Worm (Caenorhabditis elegans) whole organism, young adult: Measurements from ENCODE around the gene K05F1.13.

Source experiments
- C06A6.2 ChIP-seq: fragments of 200-800 bp; sonication (Bioruptor generic); conservative IDR thresholded peaks from 2 replicates; pipeline ENCODE4 v1.3.6; 2022; ENCODE audit warnings: missing genetic modification characterization, missing compliant biosample characterization
- C17E4.6 ChIP-seq: fragments of 200-800 bp; sonication (Bioruptor generic); IDR thresholded peaks from 2 replicates; pipeline ENCODE4 v1.3.6; 2022; ENCODE audit warnings: missing genetic modification reagents, missing genetic modification characterization, missing compliant biosample characterization
- D2030.7 ChIP-seq: fragments of 200-800 bp; sonication (Bioruptor generic); IDR thresholded peaks from 2 replicates; pipeline ENCODE4 v1.3.6; 2022; ENCODE audit warnings: missing genetic modification reagents, missing genetic modification characterization, missing compliant biosample characterization
- F10E7.11 ChIP-seq: sonication (generic microtip); optimal IDR thresholded peaks from 2 replicates; lab custom pipeline; 2017; ENCODE audit warnings: mild to moderate bottlenecking, missing genetic modification characterization, moderate library complexity, missing compliant biosample characterization
- F23B12.7 ChIP-seq: sonication (generic microtip); optimal IDR thresholded peaks from 2 replicates; lab custom pipeline; 2017; ENCODE audit warnings: missing genetic modification characterization, mild to moderate bottlenecking, missing compliant biosample characterization, antibody characterized with exemption, moderate library complexity; ENCODE audit not compliant: insufficient read depth
- F33H1.4 ChIP-seq: fragments of 200-800 bp; sonication (Bioruptor generic); IDR thresholded peaks from 2 replicates; pipeline ENCODE4 v1.3.6; 2022; ENCODE audit warnings: missing genetic modification reagents, missing genetic modification characterization, missing compliant biosample characterization
- F39B2.1 ChIP-seq: fragments of 200-800 bp; sonication (Bioruptor generic); IDR thresholded peaks from 2 replicates; pipeline ENCODE4 v1.3.6; 2022; ENCODE audit warnings: missing genetic modification reagents, missing genetic modification characterization, missing compliant biosample characterization
- F55B11.4 ChIP-seq: sonication (generic microtip); optimal IDR thresholded peaks from 2 replicates; lab custom pipeline; 2016; ENCODE audit warnings: missing compliant biosample characterization, missing genetic modification characterization, borderline replicate concordance; ENCODE audit not compliant: insufficient read depth
- F57A8.1 ChIP-seq: fragments of 200-800 bp; sonication (Bioruptor generic); optimal IDR thresholded peaks from 2 replicates; lab custom pipeline; 2018; ENCODE audit warnings: mild to moderate bottlenecking, missing genetic modification characterization, moderate library complexity, missing compliant biosample characterization
- K11D2.4 ChIP-seq: fragments of 200-800 bp; sonication (Bioruptor generic); IDR thresholded peaks from 2 replicates; pipeline ENCODE4 v1.3.6; 2022; ENCODE audit warnings: missing genetic modification reagents, missing genetic modification characterization, missing compliant biosample characterization
- Y53F4B.3 ChIP-seq: fragments of 200-800 bp; sonication (Bioruptor generic); IDR thresholded peaks from 2 replicates; pipeline ENCODE4 v1.3.6; 2022; ENCODE audit warnings: missing genetic modification reagents, missing genetic modification characterization, missing compliant biosample characterization
- athp-1 ChIP-seq: sonication (generic microtip); optimal IDR thresholded peaks from 2 replicates; lab custom pipeline; 2017; ENCODE audit warnings: mild to moderate bottlenecking, missing genetic modification characterization, missing compliant biosample characterization
- die-1 ChIP-seq: sonication (generic microtip); optimal IDR thresholded peaks from 2 replicates; lab custom pipeline; 2016; ENCODE audit warnings: missing genotype, mild to moderate bottlenecking, missing genetic modification characterization, missing compliant biosample characterization
- efl-1 ChIP-seq: fragments of 150-350 bp; optimal IDR thresholded peaks from 2 replicates; lab custom pipeline; 2014; ENCODE audit warnings: missing biosample characterization, missing genetic modification reagents, missing genetic modification characterization
- egl-18 ChIP-seq: fragments of 200-800 bp; sonication (Bioruptor generic); IDR thresholded peaks from 2 replicates; pipeline ENCODE4 v1.3.6; 2022; ENCODE audit warnings: missing genetic modification reagents, missing genetic modification characterization, missing compliant biosample characterization
- egrh-3 ChIP-seq: fragments of 200-800 bp; sonication (Bioruptor generic); IDR thresholded peaks from 2 replicates; pipeline ENCODE4 v1.3.6; 2022; ENCODE audit warnings: missing genetic modification reagents, missing genetic modification characterization, missing compliant biosample characterization
- ekl-4 ChIP-seq: fragments of 200-800 bp; sonication (Bioruptor generic); IDR thresholded peaks from 2 replicates; pipeline ENCODE4 v1.3.6; 2022; ENCODE audit warnings: missing genetic modification reagents, missing genetic modification characterization, missing compliant biosample characterization
- ets-4 ChIP-seq: fragments of 200-800 bp; sonication (Bioruptor generic); optimal IDR thresholded peaks from 2 replicates; lab custom pipeline; 2018; ENCODE audit warnings: mild to moderate bottlenecking, missing genetic modification characterization, missing compliant biosample characterization
- gei-17 ChIP-seq: fragments of 200-800 bp; sonication (Bioruptor generic); optimal IDR thresholded peaks from 2 replicates; lab custom pipeline; 2018; ENCODE audit warnings: mild to moderate bottlenecking, missing genetic modification characterization, missing compliant biosample characterization
- hlh-26 ChIP-seq: fragments of 200-800 bp; sonication (Bioruptor generic); conservative IDR thresholded peaks from 2 replicates; pipeline ENCODE4 v1.3.6; 2022; ENCODE audit warnings: missing genetic modification reagents, missing genetic modification characterization, missing compliant biosample characterization
- hmg-1.2 ChIP-seq: fragments of 200-800 bp; sonication (Bioruptor generic); IDR thresholded peaks from 2 replicates; pipeline ENCODE4 v1.3.6; 2022; ENCODE audit warnings: missing genetic modification reagents, missing genetic modification characterization, missing compliant biosample characterization
- hrde-1 ChIP-seq: sonication (generic microtip); optimal IDR thresholded peaks from 2 replicates; lab custom pipeline; 2016; ENCODE audit warnings: missing genetic modification characterization, mild to moderate bottlenecking, missing compliant biosample characterization, moderate library complexity, missing genotype, missing genetic modification reagents, borderline replicate concordance
- lag-1 ChIP-seq: fragments of 200-800 bp; sonication (Bioruptor generic); IDR thresholded peaks from 2 replicates; pipeline ENCODE4 v1.3.6; 2022; ENCODE audit warnings: missing genetic modification reagents, missing genetic modification characterization, missing compliant biosample characterization
- let-526 ChIP-seq: fragments of 200-800 bp; sonication (Bioruptor generic); IDR thresholded peaks from 2 replicates; pipeline ENCODE4 v1.3.6; 2022; ENCODE audit warnings: missing genetic modification reagents, missing genetic modification characterization, missing compliant biosample characterization
- let-607 ChIP-seq, 2 experiments: fragments of 200-800 bp in 1 of 2; sonication (Bioruptor generic) in 1 of 2; sonication (generic microtip) in 1 of 2; optimal IDR thresholded peaks; 2 replicates each; lab custom pipeline; 2016 to 2018; ENCODE audit warnings: mild to moderate bottlenecking in 2 of 2, missing compliant biosample characterization in 2 of 2, missing genetic modification characterization in 2 of 2, moderate library complexity in 2 of 2, missing genotype in 1 of 2
- lir-1 ChIP-seq: fragments of 200-800 bp; sonication (Bioruptor generic); conservative IDR thresholded peaks from 2 replicates; pipeline ENCODE4 v1.3.6; 2022; ENCODE audit warnings: missing genetic modification reagents, missing genetic modification characterization, missing compliant biosample characterization
- lsl-1 ChIP-seq: fragments of 200-800 bp; sonication (Bioruptor generic); optimal IDR thresholded peaks from 2 replicates; lab custom pipeline; 2018; ENCODE audit warnings: mild to moderate bottlenecking, missing genetic modification characterization, moderate library complexity, missing compliant biosample characterization
- lsy-27 ChIP-seq: sonication (generic microtip); optimal IDR thresholded peaks from 2 replicates; lab custom pipeline; 2017; ENCODE audit warnings: missing genetic modification characterization, mild to moderate bottlenecking, missing compliant biosample characterization, antibody characterized with exemption, missing genotype, borderline replicate concordance; ENCODE audit not compliant: insufficient read depth
- madf-10 ChIP-seq: sonication (generic microtip); optimal IDR thresholded peaks from 2 replicates; lab custom pipeline; 2016; ENCODE audit warnings: mild to moderate bottlenecking, missing genetic modification characterization, missing compliant biosample characterization
- madf-3 ChIP-seq: fragments of 200-800 bp; sonication (Bioruptor generic); IDR thresholded peaks from 2 replicates; pipeline ENCODE4 v1.3.6; 2022; ENCODE audit warnings: missing genetic modification reagents, missing genetic modification characterization, missing compliant biosample characterization
- mcd-1 ChIP-seq: fragments of 200-800 bp; sonication (Bioruptor generic); IDR thresholded peaks from 2 replicates; pipeline ENCODE4 v1.3.6; 2022; ENCODE audit warnings: missing genetic modification reagents, missing genetic modification characterization, missing compliant biosample characterization
- nfya-2 ChIP-seq: fragments of 200-800 bp; sonication (Bioruptor generic); IDR thresholded peaks from 2 replicates; pipeline ENCODE4 v1.3.6; 2022; ENCODE audit warnings: missing genetic modification reagents, missing genetic modification characterization, missing compliant biosample characterization
- nhr-27 ChIP-seq: fragments of 200-800 bp; sonication (Bioruptor generic); optimal IDR thresholded peaks from 2 replicates; lab custom pipeline; 2018; ENCODE audit warnings: mild to moderate bottlenecking, missing genetic modification characterization, moderate library complexity, missing compliant biosample characterization
- rcor-1 ChIP-seq: fragments of 200-800 bp; sonication (Bioruptor generic); IDR thresholded peaks from 2 replicates; pipeline ENCODE4 v1.3.6; 2022; ENCODE audit warnings: missing genetic modification reagents, missing genetic modification characterization, missing compliant biosample characterization
- rec-8 ChIP-seq, 2 experiments: sonication (generic microtip); optimal IDR thresholded peaks; 2 replicates each; lab custom pipeline; 2016; ENCODE audit warnings: mild to moderate bottlenecking in 2 of 2, missing genetic modification characterization in 2 of 2, missing genetic modification reagents in 2 of 2, missing genotype in 2 of 2, missing biosample characterization in 1 of 2, missing compliant biosample characterization in 1 of 2, moderate library complexity in 1 of 2
- repo-1 ChIP-seq: sonication (generic microtip); optimal IDR thresholded peaks from 2 replicates; lab custom pipeline; 2017; ENCODE audit warnings: mild to moderate bottlenecking, missing genetic modification characterization, missing compliant biosample characterization
- rpc-1 ChIP-seq, 2 experiments: fragments of 150-350 bp in 1 of 2; sonication (generic microtip) in 1 of 2; optimal IDR thresholded peaks; 2 replicates each; lab custom pipeline; 2014 to 2018; ENCODE audit warnings: missing biosample characterization in 1 of 2, missing genetic modification characterization in 1 of 2, missing genetic modification reagents in 1 of 2, missing genotype in 1 of 2
- sea-2 ChIP-seq: fragments of 200-800 bp; sonication (Bioruptor generic); IDR thresholded peaks from 2 replicates; pipeline ENCODE4 v1.3.6; 2022; ENCODE audit warnings: missing genetic modification characterization, missing compliant biosample characterization
- tbp1 ChIP-seq: fragments of 200-800 bp; sonication (Bioruptor generic); optimal IDR thresholded peaks from 2 replicates; lab custom pipeline; 2018; ENCODE audit warnings: mild to moderate bottlenecking, missing genetic modification characterization, missing compliant biosample characterization
- tlf-1 ChIP-seq: fragments of 200-800 bp; sonication (Bioruptor generic); optimal IDR thresholded peaks from 2 replicates; lab custom pipeline; 2018; ENCODE audit warnings: mild to moderate bottlenecking, missing genetic modification characterization, missing compliant biosample characterization
- zfh-2 ChIP-seq: fragments of 200-800 bp; sonication (Bioruptor generic); conservative IDR thresholded peaks from 2 replicates; pipeline ENCODE4 v1.3.6; 2022; ENCODE audit warnings: missing genetic modification reagents, missing genetic modification characterization, missing compliant biosample characterization
- ztf-18 ChIP-seq: sonication (generic microtip); optimal IDR thresholded peaks from 2 replicates; lab custom pipeline; 2016; ENCODE audit warnings: missing genotype, mild to moderate bottlenecking, missing genetic modification characterization, missing compliant biosample characterization
- ztf-22 ChIP-seq: fragments of 200-800 bp; sonication (Bioruptor generic); optimal IDR thresholded peaks from 2 replicates; lab custom pipeline; 2018; ENCODE audit warnings: mild to moderate bottlenecking, missing genetic modification characterization, moderate library complexity, missing compliant biosample characterization
- ztf-25 ChIP-seq: fragments of 200-800 bp; sonication (Bioruptor generic); IDR thresholded peaks from 2 replicates; pipeline ENCODE4 v1.3.6; 2022; ENCODE audit warnings: missing genetic modification reagents, missing genetic modification characterization, missing compliant biosample characterization
- ztf-26 ChIP-seq: sonication (generic microtip); optimal IDR thresholded peaks from 2 replicates; lab custom pipeline; 2017; ENCODE audit warnings: missing genetic modification characterization, missing compliant biosample characterization
- ztf-6 ChIP-seq: fragments of 200-800 bp; sonication (Bioruptor generic); IDR thresholded peaks from 2 replicates; pipeline ENCODE4 v1.3.6; 2022; ENCODE audit warnings: missing genetic modification reagents, missing genetic modification characterization, missing compliant biosample characterization

K05F1.13 gene

ce11 chrII:5772547-5773142 lies 16.3 kb upstream of the K05F1.13 start (continued):
- TF ChIP-seq K11D2.4 (GFP tag; lab: Robert Waterston, UW) (0 out of 2 replicates have a peak, but pooled peaks have one; percentile 54), Y53F4B.3 (GFP tag; lab: Robert Waterston, UW) (peak; percentile 56; the same call in 1 of the 2 replicates), hmg-1.2 (peak; percentile 78), ztf-26 (no peak), repo-1 (tag; lab: Kevin White, UChicago) (peak; percentile 2), rpc-1 (optimal IDR thresholded peaks at IDR 0.05; lab: Kevin White, UChicago) (peak; percentile 64), rpc-1 (tag; optimal IDR thresholded peaks at IDR 0.05; lab: Kevin White, UChicago) (peak; percentile 81), F39B2.1 (GFP tag; lab: Robert Waterston, UW) (no peak), ztf-18 (tag; lab: Kevin White, UChicago) (peak; percentile 58), lag-1 (GFP tag; lab: Robert Waterston, UW) (no peak), F23B12.7 (tag; lab: Kevin White, UChicago) (no peak), die-1 (peak; percentile 66), D2030.7 (GFP tag; lab: Robert Waterston, UW) (no peak), ztf-25 (GFP tag; lab: Robert Waterston, UW) (no peak), madf-10 (tag; lab: Kevin White, UChicago) (peak; percentile 25), F57A8.1 (no peak), tbp1 (GFP tag; lab: Kevin White, UChicago) (peak; percentile 95), zfh-2 (peak; percentile 59; the same call in 1 of the 2 replicates), lsl-1 (no peak), madf-3 (GFP tag; lab: Robert Waterston, UW) (0 out of 2 replicates have a peak, but pooled peaks have one; percentile 55), let-526 (GFP tag; lab: Robert Waterston, UW) (peak; percentile 68; the same call in 1 of the 2 replicates), hlh-26 (GFP tag; lab: Robert Waterston, UW) (no peak), nfya-2 (GFP tag; lab: Robert Waterston, UW) (no peak), ztf-6 (GFP tag; lab: Robert Waterston, UW) (peak; percentile 73; the same call in 1 of the 2 replicates), ztf-22 (GFP tag; lab: Kevin White, UChicago) (no peak), tlf-1 (GFP tag; lab: Kevin White, UChicago) (peak; percentile 7), lir-1 (0 out of 2 replicates have a peak, but pooled peaks have one; percentile 8), F55B11.4 (no peak), sea-2 (no peak), athp-1 (tag; lab: Kevin White, UChicago) (no peak), rcor-1 (peak; percentile 64), gei-17 (GFP tag; lab: Kevin White, UChicago) (no peak), rec-8 (tag; optimal IDR thresholded peaks at IDR 0.05; lab: Kevin White, UChicago) (peak; percentile 16 to 63), mcd-1 (GFP tag; lab: Robert Waterston, UW) (peak; percentile 38; the same call in 1 of the 2 replicates), ets-4 (GFP tag; lab: Kevin White, UChicago) (no peak), C17E4.6 (no peak), nhr-27 (tag; lab: Kevin White, UChicago) (no peak), ekl-4 (GFP tag; lab: Robert Waterston, UW) (0 out of 2 replicates have a peak, but pooled peaks have one; percentile 11), efl-1 (GFP tag; lab: Kevin White, UChicago) (no peak), egl-18 (GFP tag; lab: Robert Waterston, UW) (no peak), let-607 (tag; optimal IDR thresholded peaks at IDR 0.05; lab: Kevin White, UChicago) (no peak), egrh-3 (peak; percentile 33; the same call in 1 of the 2 replicates), hrde-1 (no peak), F33H1.4 (GFP tag; lab: Robert Waterston, UW) (0 out of 2 replicates have a peak, but pooled peaks have one; percentile 13), F10E7.11 (tag; lab: Kevin White, UChicago) (no peak), lsy-27 (tag; lab: Kevin White, UChicago) (no peak), C06A6.2 (GFP tag; lab: Robert Waterston, UW) (no peak)
